Worm (Caenorhabditis elegans) whole organism, L2 larva: ENCODE data around the gene K09C8.2.

Experiments
- ZK546.5 ChIP-seq: sonication (generic microtip); optimal IDR thresholded peaks from 2 replicates; lab custom pipeline; 2017; ENCODE audit warnings: missing biosample characterization, missing genetic modification characterization
- aly-2 ChIP-seq: fragments of 150-350 bp; optimal IDR thresholded peaks from 2 replicates; lab custom pipeline; 2014; ENCODE audit warnings: missing biosample characterization, missing genetic modification characterization
- elt-1 ChIP-seq: fragments of 150-350 bp; optimal IDR thresholded peaks from 2 replicates; lab custom pipeline; 2014; ENCODE audit warnings: missing biosample characterization, missing genetic modification characterization
- lin-39 ChIP-seq: fragments of 150-350 bp; optimal IDR thresholded peaks from 2 replicates; lab custom pipeline; 2014; ENCODE audit warnings: missing biosample characterization, missing genetic modification reagents, missing genetic modification characterization
- lsy-2 ChIP-seq, 2 experiments: fragments of 150-350 bp in 1 of 2; sonication (generic microtip) in 1 of 2; optimal IDR thresholded peaks; 2 replicates each; lab custom pipeline; 2014 to 2017; ENCODE audit warnings: missing biosample characterization in 2 of 2, missing genetic modification characterization in 2 of 2
- mbf-1 ChIP-seq: sonication (generic microtip); optimal IDR thresholded peaks from 2 replicates; lab custom pipeline; 2017; ENCODE audit warnings: missing biosample characterization, missing genetic modification characterization
- nhr-12 ChIP-seq: fragments of 150-350 bp; optimal IDR thresholded peaks from 2 replicates; lab custom pipeline; 2014; ENCODE audit warnings: missing biosample characterization, missing genetic modification characterization
- nhr-23 ChIP-seq: fragments of 150-350 bp; optimal IDR thresholded peaks from 2 replicates; lab custom pipeline; 2014; ENCODE audit warnings: missing biosample characterization, missing genetic modification reagents, missing genetic modification characterization
- nhr-25 ChIP-seq: fragments of 150-350 bp; sonication (generic microtip); optimal IDR thresholded peaks from 3 replicates; lab custom pipeline; 2014; ENCODE audit warnings: missing biosample characterization, missing genetic modification characterization
- zag-1 ChIP-seq: fragments of 150-350 bp; optimal IDR thresholded peaks from 2 replicates; lab custom pipeline; 2014; ENCODE audit warnings: missing biosample characterization, missing genetic modification characterization

ce11 chrX:10965508-10965907, 6.3 kb downstream of the K09C8.2 start:
- TF ChIP-seq elt-1 (tag; lab: Kevin White, UChicago) (no peak), nhr-12 (tag; lab: Kevin White, UChicago) (no peak), nhr-23 (tag; lab: Kevin White, UChicago) (no peak), mbf-1 (tag; lab: Kevin White, UChicago) (no peak), aly-2 (no peak), zag-1 (tag; lab: Kevin White, UChicago) (no peak), lin-39 (no peak), nhr-25 (tag; lab: Kevin White, UChicago) (no peak), ZK546.5 (tag; lab: Kevin White, UChicago) (no peak), lsy-2 (tag; optimal IDR thresholded peaks at IDR 0.05; lab: Kevin White, UChicago) (no peak)
